Worm (Caenorhabditis elegans) whole organism, young adult: ENCODE measurements around the gene pals-37.

ENCODE experiments used
- B0336.3 ChIP-seq: fragments of 200-800 bp; sonication (Bioruptor generic); IDR thresholded peaks from 2 replicates; pipeline ENCODE4 v1.3.6; 2022; ENCODE audit warnings: missing genetic modification characterization, missing compliant biosample characterization
- F37B4.10 ChIP-seq: fragments of 200-800 bp; sonication (Bioruptor generic); IDR thresholded peaks from 2 replicates; pipeline ENCODE4 v1.3.6; 2022; ENCODE audit warnings: missing genetic modification characterization, missing compliant biosample characterization
- F49E8.2 ChIP-seq: sonication (generic microtip); optimal IDR thresholded peaks from 3 replicates; lab custom pipeline; 2017; ENCODE audit warnings: missing genetic modification characterization, mild to moderate bottlenecking, missing compliant biosample characterization, antibody characterized with exemption, moderate library complexity; ENCODE audit not compliant: insufficient read depth
- F57C9.4 ChIP-seq: sonication (generic microtip); optimal IDR thresholded peaks from 2 replicates; lab custom pipeline; 2017; ENCODE audit warnings: mild to moderate bottlenecking, missing genetic modification characterization, missing compliant biosample characterization
- K12H6.12 ChIP-seq: fragments of 200-800 bp; sonication (Bioruptor generic); optimal IDR thresholded peaks from 2 replicates; lab custom pipeline; 2018; ENCODE audit warnings: mild to moderate bottlenecking, missing genetic modification characterization, missing compliant biosample characterization
- Y53F4B.3 ChIP-seq: fragments of 200-800 bp; sonication (Bioruptor generic); IDR thresholded peaks from 2 replicates; pipeline ENCODE4 v1.3.6; 2022; ENCODE audit warnings: missing genetic modification reagents, missing genetic modification characterization, missing compliant biosample characterization
- Y79H2A.3 ChIP-seq: fragments of 200-800 bp; sonication (Bioruptor generic); conservative IDR thresholded peaks from 2 replicates; pipeline ENCODE4 v1.3.6; 2022; ENCODE audit warnings: missing genetic modification reagents, missing genetic modification characterization, missing compliant biosample characterization
- Y95B8A.8 ChIP-seq: fragments of 200-800 bp; sonication (Bioruptor generic); IDR thresholded peaks from 2 replicates; pipeline ENCODE4 v1.3.6; 2022; ENCODE audit warnings: missing genetic modification reagents, missing genetic modification characterization, missing compliant biosample characterization
- ZK185.1 ChIP-seq: sonication (generic microtip); optimal IDR thresholded peaks from 2 replicates; lab custom pipeline; 2016; ENCODE audit warnings: mild to moderate bottlenecking, missing genetic modification characterization, missing compliant biosample characterization; ENCODE audit not compliant: poor library complexity, severe bottlenecking
- attf-5 ChIP-seq: fragments of 200-800 bp; sonication (Bioruptor generic); optimal IDR thresholded peaks from 2 replicates; lab custom pipeline; 2018; ENCODE audit warnings: mild to moderate bottlenecking, missing genetic modification characterization, missing compliant biosample characterization
- attf-6 ChIP-seq: fragments of 200-800 bp; sonication (Bioruptor generic); IDR thresholded peaks from 2 replicates; pipeline ENCODE4 v1.3.6; 2022; ENCODE audit warnings: missing genetic modification reagents, missing genetic modification characterization, missing compliant biosample characterization
- ccch-3 ChIP-seq: fragments of 200-800 bp; sonication (Bioruptor generic); optimal IDR thresholded peaks from 2 replicates; lab custom pipeline; 2018; ENCODE audit warnings: mild to moderate bottlenecking, missing genetic modification characterization, missing compliant biosample characterization
- ceh-79 ChIP-seq: sonication (generic microtip); optimal IDR thresholded peaks from 2 replicates; lab custom pipeline; 2017; ENCODE audit warnings: mild to moderate bottlenecking, missing genetic modification characterization, missing compliant biosample characterization
- chd-7 ChIP-seq: sonication (generic microtip); optimal IDR thresholded peaks from 2 replicates; lab custom pipeline; 2016; ENCODE audit warnings: mild to moderate bottlenecking, missing genetic modification characterization, moderate library complexity, missing compliant biosample characterization
- egrh-3 ChIP-seq: fragments of 200-800 bp; sonication (Bioruptor generic); IDR thresholded peaks from 2 replicates; pipeline ENCODE4 v1.3.6; 2022; ENCODE audit warnings: missing genetic modification reagents, missing genetic modification characterization, missing compliant biosample characterization
- ets-4 ChIP-seq: fragments of 200-800 bp; sonication (Bioruptor generic); optimal IDR thresholded peaks from 2 replicates; lab custom pipeline; 2018; ENCODE audit warnings: mild to moderate bottlenecking, missing genetic modification characterization, missing compliant biosample characterization
- gei-17 ChIP-seq: fragments of 200-800 bp; sonication (Bioruptor generic); optimal IDR thresholded peaks from 2 replicates; lab custom pipeline; 2018; ENCODE audit warnings: mild to moderate bottlenecking, missing genetic modification characterization, missing compliant biosample characterization
- hlh-12 ChIP-seq: sonication (generic microtip); optimal IDR thresholded peaks from 2 replicates; lab custom pipeline; 2016; ENCODE audit warnings: missing genetic modification characterization, missing compliant biosample characterization
- hmg-1.2 ChIP-seq: fragments of 200-800 bp; sonication (Bioruptor generic); IDR thresholded peaks from 2 replicates; pipeline ENCODE4 v1.3.6; 2022; ENCODE audit warnings: missing genetic modification reagents, missing genetic modification characterization, missing compliant biosample characterization
- lag-1 ChIP-seq: fragments of 200-800 bp; sonication (Bioruptor generic); IDR thresholded peaks from 2 replicates; pipeline ENCODE4 v1.3.6; 2022; ENCODE audit warnings: missing genetic modification reagents, missing genetic modification characterization, missing compliant biosample characterization
- lin-35 ChIP-seq, 3 experiments: fragments of 150-350 bp in 2 of 3; sonication (generic microtip) in 1 of 3; optimal IDR thresholded peaks; 2 replicates each; lab custom pipeline; 2014 to 2018; ENCODE audit warnings: missing biosample characterization in 3 of 3, missing genetic modification characterization in 3 of 3, missing genetic modification reagents in 3 of 3
- mel-28 ChIP-seq: sonication (generic microtip); optimal IDR thresholded peaks from 2 replicates; lab custom pipeline; 2016; ENCODE audit warnings: borderline replicate concordance, mild to moderate bottlenecking, missing genetic modification characterization, missing compliant biosample characterization
- nfyb-1 ChIP-seq: fragments of 200-800 bp; sonication (Bioruptor generic); IDR thresholded peaks from 2 replicates; pipeline ENCODE4 v1.3.6; 2022; ENCODE audit warnings: missing genetic modification reagents, missing genetic modification characterization, missing compliant biosample characterization
- nhr-80 ChIP-seq: sonication (generic microtip); optimal IDR thresholded peaks from 2 replicates; lab custom pipeline; 2016; ENCODE audit warnings: missing genetic modification characterization, missing compliant biosample characterization
- nhr-90 ChIP-seq: sonication (generic microtip); optimal IDR thresholded peaks from 2 replicates; lab custom pipeline; 2016; ENCODE audit warnings: missing genotype, mild to moderate bottlenecking, missing genetic modification characterization, missing compliant biosample characterization
- snpc-1.1 ChIP-seq: sonication (generic microtip); optimal IDR thresholded peaks from 2 replicates; lab custom pipeline; 2017; ENCODE audit warnings: missing genetic modification characterization, mild to moderate bottlenecking, missing compliant biosample characterization, antibody characterized with exemption, moderate library complexity, missing genotype, missing genetic modification reagents; ENCODE audit not compliant: insufficient read depth
- snpc-1.3 ChIP-seq: sonication (generic microtip); optimal IDR thresholded peaks from 2 replicates; lab custom pipeline; 2017; ENCODE audit warnings: missing genetic modification characterization, mild to moderate bottlenecking, missing compliant biosample characterization, antibody characterized with exemption, moderate library complexity, missing genotype, missing genetic modification reagents; ENCODE audit not compliant: insufficient read depth
- somi-1 ChIP-seq: fragments of 200-800 bp; sonication (Bioruptor generic); optimal IDR thresholded peaks from 2 replicates; lab custom pipeline; 2018; ENCODE audit warnings: mild to moderate bottlenecking, missing genetic modification characterization, missing compliant biosample characterization
- sptf-2 ChIP-seq: fragments of 200-800 bp; sonication (Bioruptor generic); optimal IDR thresholded peaks from 2 replicates; lab custom pipeline; 2018; ENCODE audit warnings: mild to moderate bottlenecking, missing genetic modification characterization, missing compliant biosample characterization
- tbp1 ChIP-seq: fragments of 200-800 bp; sonication (Bioruptor generic); optimal IDR thresholded peaks from 2 replicates; lab custom pipeline; 2018; ENCODE audit warnings: mild to moderate bottlenecking, missing genetic modification characterization, missing compliant biosample characterization
- zfh-2 ChIP-seq: fragments of 200-800 bp; sonication (Bioruptor generic); conservative IDR thresholded peaks from 2 replicates; pipeline ENCODE4 v1.3.6; 2022; ENCODE audit warnings: missing genetic modification reagents, missing genetic modification characterization, missing compliant biosample characterization
- ztf-18 ChIP-seq: sonication (generic microtip); optimal IDR thresholded peaks from 2 replicates; lab custom pipeline; 2016; ENCODE audit warnings: missing genotype, mild to moderate bottlenecking, missing genetic modification characterization, missing compliant biosample characterization
- ztf-22 ChIP-seq: fragments of 200-800 bp; sonication (Bioruptor generic); optimal IDR thresholded peaks from 2 replicates; lab custom pipeline; 2018; ENCODE audit warnings: mild to moderate bottlenecking, missing genetic modification characterization, moderate library complexity, missing compliant biosample characterization

Gene pals-37

DNA sequence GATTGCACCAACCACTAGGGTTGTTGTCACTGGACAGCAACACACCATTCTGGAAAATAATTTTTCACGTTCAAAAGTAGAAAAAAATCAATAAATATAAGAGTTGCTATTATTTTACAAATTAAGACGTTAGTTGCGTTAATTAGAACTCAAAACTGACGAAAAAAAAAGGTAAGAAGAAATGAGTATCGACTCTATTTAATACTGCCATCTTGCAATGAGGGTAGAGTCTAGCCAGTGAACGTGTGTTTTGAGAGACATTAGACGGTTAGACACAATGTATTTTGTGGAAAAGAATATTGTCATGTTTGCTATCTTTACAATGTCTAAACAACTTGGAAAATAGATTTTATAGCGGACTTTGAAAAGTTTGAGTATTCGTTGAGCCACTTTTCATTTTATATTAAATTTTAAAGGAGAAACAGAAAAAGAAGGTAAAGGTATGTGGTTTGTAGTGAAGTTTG lies 27.6 kb downstream of the pals-37 start, which contains the start of gene cdr-6:
Gene cdr-6 (minus strand): TSS at position 51 of the 464 bp plus-strand sequence.
- peak; percentile 44; the same call in 1 of the 2 replicates for TF ChIP-seq hmg-1.2 (GFP tag; lab: Robert Waterston, UW)
- TF ChIP-seq nhr-80 (tag; lab: Kevin White, UChicago), result peak; percentile 15
- TF ChIP-seq nfyb-1 (GFP tag; lab: Robert Waterston, UW), result no peak
- no peak for TF ChIP-seq F57C9.4 (tag; lab: Kevin White, UChicago)

DNA sequence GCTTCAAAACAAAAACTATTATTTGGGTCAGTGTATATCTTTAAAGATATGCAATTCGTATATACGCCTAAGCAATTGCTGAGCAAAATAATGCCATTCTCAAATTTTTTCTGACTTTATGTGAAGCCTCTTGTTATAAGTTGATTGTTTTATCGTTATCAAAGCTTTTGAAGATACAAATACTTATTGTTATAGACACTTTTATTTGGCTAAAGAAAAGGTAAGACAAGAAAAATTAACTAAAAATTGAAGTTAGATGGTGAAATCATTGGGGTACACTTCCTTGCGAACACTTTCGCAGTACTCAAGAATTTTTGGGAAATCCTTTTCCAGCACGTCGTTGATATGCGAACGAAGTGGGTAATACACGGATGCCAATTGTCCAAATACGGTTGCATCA lies 29.0 kb downstream of the pals-37 start:
- no peak for TF ChIP-seq lag-1 (GFP tag; lab: Robert Waterston, UW)
- TF ChIP-seq ZK185.1, result no peak
- no peak for TF ChIP-seq attf-5 (GFP tag; lab: Kevin White, UChicago)
- TF ChIP-seq attf-6 (GFP tag; lab: Robert Waterston, UW), result no peak
- TF ChIP-seq tbp1 (GFP tag; lab: Kevin White, UChicago), result no peak
- no peak for TF ChIP-seq Y53F4B.3 (GFP tag; lab: Robert Waterston, UW)
- no peak for TF ChIP-seq mel-28 (tag; lab: Kevin White, UChicago)
- TF ChIP-seq sptf-2 (GFP tag; lab: Kevin White, UChicago), result no peak
- TF ChIP-seq ccch-3 (GFP tag; lab: Kevin White, UChicago), result no peak
- no peak for TF ChIP-seq F37B4.10
- TF ChIP-seq zfh-2 (GFP tag; lab: Robert Waterston, UW), result no peak
- no peak for TF ChIP-seq nhr-90
- TF ChIP-seq B0336.3 (GFP tag; lab: Robert Waterston, UW), result no peak

DNA sequence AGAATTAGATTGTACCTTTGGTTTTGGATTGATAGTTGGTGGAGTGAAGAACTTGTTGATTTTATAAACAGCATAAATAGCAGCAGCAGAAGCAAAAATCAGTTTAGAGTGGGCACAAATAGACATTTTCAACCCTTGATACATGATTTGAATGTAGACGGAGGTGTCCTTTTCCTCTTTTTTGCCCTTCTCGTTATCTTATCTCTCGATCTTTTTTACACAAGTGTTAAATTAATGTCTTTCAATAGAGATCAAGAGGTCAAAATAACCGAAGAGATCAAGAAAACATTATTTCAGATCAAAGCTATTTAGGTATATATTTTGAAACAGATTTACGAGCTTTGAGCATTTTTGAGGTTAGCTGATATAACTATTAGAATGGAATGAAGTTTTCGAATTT lies 29.4 kb downstream of the pals-37 start, which contains the start of gene cdr-7:
Gene cdr-7 (minus strand): TSS at position 205 of the 400 bp plus-strand sequence.
- TF ChIP-seq F49E8.2 (no peak), ets-4 (GFP tag; lab: Kevin White, UChicago) (no peak), hlh-12 (no peak), lag-1 (GFP tag; lab: Robert Waterston, UW) (no peak), zfh-2 (GFP tag; lab: Robert Waterston, UW) (no peak), Y95B8A.8 (GFP tag; lab: Robert Waterston, UW) (no peak), nfyb-1 (GFP tag; lab: Robert Waterston, UW) (no peak), somi-1 (GFP tag; lab: Kevin White, UChicago) (no peak)

DNA sequence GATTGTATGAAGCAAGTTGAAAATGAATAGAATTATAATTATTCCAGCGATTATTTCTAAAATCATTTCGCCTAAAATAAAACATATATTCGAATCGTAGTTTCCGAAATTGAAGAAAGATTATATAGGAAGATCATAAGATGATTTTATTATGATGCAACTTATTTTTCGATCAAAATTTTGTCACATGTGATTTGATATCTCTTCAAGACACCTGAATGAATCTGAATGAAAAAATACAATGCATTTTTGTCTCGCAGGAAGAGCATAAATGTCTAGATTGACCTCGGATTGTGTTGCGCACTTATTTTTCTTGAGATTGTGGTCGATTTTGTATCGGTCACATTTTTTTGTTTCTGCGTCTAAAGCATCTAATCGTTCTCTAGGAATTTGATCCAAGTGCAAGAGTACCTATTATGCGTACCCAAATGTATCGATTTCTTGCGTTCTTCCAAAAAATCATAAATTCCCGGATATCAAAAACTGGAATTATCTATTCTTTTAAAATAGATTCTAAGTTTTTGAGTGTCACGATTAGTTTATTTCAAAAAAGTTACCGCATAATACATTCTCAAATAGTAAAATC lies 30.8 kb downstream of the pals-37 start, which contains the start of gene hrg-2:
Gene hrg-2 (minus strand): TSS at position 98 of the 586 bp plus-strand sequence.
- TF ChIP-seq ztf-22 (GFP tag; lab: Kevin White, UChicago) (no peak), gei-17 (GFP tag; lab: Kevin White, UChicago) (no peak), ztf-18 (tag; lab: Kevin White, UChicago) (no peak), attf-5 (GFP tag; lab: Kevin White, UChicago) (no peak), lin-35 (GFP tag; optimal IDR thresholded peaks at IDR 0.05; lab: Kevin White, UChicago) (no peak), egrh-3 (GFP tag; lab: Robert Waterston, UW) (no peak), K12H6.12 (tag; lab: Kevin White, UChicago) (no peak), ceh-79 (tag; lab: Kevin White, UChicago) (no peak), snpc-1.3 (tag; lab: Kevin White, UChicago) (no peak), snpc-1.1 (tag; lab: Kevin White, UChicago) (no peak), chd-7 (no peak), Y79H2A.3 (no peak)
- TF ChIP-seq, all 124 proteins: peak for 0
